Worm (Caenorhabditis elegans) whole organism, L4 larva: ENCODE measurements around the gene mboa-3.

ENCODE experiments used
- D1046.2 ChIP-seq: fragments of 200-800 bp; sonication (Bioruptor generic); IDR thresholded peaks from 2 replicates; pipeline ENCODE4 v1.3.6; 2022; ENCODE audit warnings: missing genetic modification characterization, missing compliant biosample characterization
- F26F4.8 ChIP-seq: fragments of 200-800 bp; sonication (Bioruptor generic); conservative IDR thresholded peaks from 2 replicates; pipeline ENCODE4 v1.3.6; 2022; ENCODE audit warnings: missing genetic modification characterization, missing compliant biosample characterization
- F44E2.7 ChIP-seq: fragments of 200-800 bp; sonication (Bioruptor generic); IDR thresholded peaks from 2 replicates; pipeline ENCODE4 v2.1.2; 2022; ENCODE audit warnings: missing genetic modification characterization, missing compliant biosample characterization
- Y75B8A.6 ChIP-seq: fragments of 200-800 bp; sonication (Bioruptor generic); IDR thresholded peaks from 2 replicates; pipeline ENCODE4 v1.3.6; 2022; ENCODE audit warnings: missing genetic modification reagents, missing genetic modification characterization, missing compliant biosample characterization
- ZK546.5 ChIP-seq, 2 experiments: sonication (generic microtip); optimal IDR thresholded peaks; 2 replicates each; lab custom pipeline; 2017; ENCODE audit warnings: missing biosample characterization in 2 of 2, missing genetic modification characterization in 2 of 2
- aha-1 ChIP-seq: fragments of 150-350 bp; peaks from one replicate; lab custom pipeline; 2014; ENCODE audit warnings: missing biosample characterization, missing genetic modification characterization
- ama-1 ChIP-seq: fragments of 150-350 bp; optimal IDR thresholded peaks from 2 replicates; lab custom pipeline; 2014; ENCODE audit warnings: inconsistent platforms, mixed read lengths
- ceh-20 ChIP-seq: fragments of 200-800 bp; sonication (Bioruptor generic); IDR thresholded peaks from 2 replicates; pipeline ENCODE4 v1.3.6; 2022; ENCODE audit warnings: missing genetic modification reagents, missing genetic modification characterization, missing compliant biosample characterization
- ces-1 ChIP-seq: fragments of 150-350 bp; sonication (generic microtip); optimal IDR thresholded peaks from 4 replicates; lab custom pipeline; 2014; ENCODE audit warnings: missing biosample characterization, missing genetic modification reagents, missing genetic modification characterization
- cey-2 ChIP-seq: sonication (generic microtip); optimal IDR thresholded peaks from 3 replicates; lab custom pipeline; 2017; ENCODE audit warnings: missing genetic modification characterization, mild to moderate bottlenecking, missing compliant biosample characterization, antibody characterized with exemption, borderline replicate concordance; ENCODE audit not compliant: insufficient read depth
- ctbp-1 ChIP-seq: fragments of 200-800 bp; sonication (Bioruptor generic); IDR thresholded peaks from 2 replicates; pipeline ENCODE4 v1.3.6; 2022; ENCODE audit warnings: missing genetic modification reagents, missing genetic modification characterization, missing compliant biosample characterization
- daf-16 ChIP-seq, 3 experiments: sonication (generic microtip); optimal IDR thresholded peaks; 2 replicates each; lab custom pipeline; 2016 to 2017; ENCODE audit warnings: missing genetic modification characterization in 3 of 3, missing genetic modification reagents in 3 of 3, mild to moderate bottlenecking in 2 of 3, missing compliant biosample characterization in 2 of 3, missing biosample characterization in 1 of 3, moderate library complexity in 1 of 3
- daf-8 ChIP-seq: fragments of 200-800 bp; sonication (Bioruptor generic); IDR thresholded peaks from 2 replicates; pipeline ENCODE4 v1.3.6; 2022; ENCODE audit warnings: missing genetic modification characterization, missing compliant biosample characterization
- dmd-6 ChIP-seq: fragments of 200-800 bp; sonication (Bioruptor generic); IDR thresholded peaks from 2 replicates; pipeline ENCODE4 v1.3.6; 2022; ENCODE audit warnings: missing genetic modification reagents, missing genetic modification characterization, missing compliant biosample characterization
- dmd-9 ChIP-seq: fragments of 200-800 bp; sonication (Bioruptor generic); IDR thresholded peaks from 2 replicates; pipeline ENCODE4 v1.3.6; 2022; ENCODE audit warnings: missing genetic modification reagents, missing genetic modification characterization, missing compliant biosample characterization
- dve-1 ChIP-seq: sonication (generic microtip); optimal IDR thresholded peaks from 2 replicates; lab custom pipeline; 2017; ENCODE audit warnings: antibody characterized with exemption, mild to moderate bottlenecking, missing genetic modification characterization, missing compliant biosample characterization; ENCODE audit not compliant: insufficient read depth
- egl-27 ChIP-seq: sonication (generic microtip); optimal IDR thresholded peaks from 3 replicates; lab custom pipeline; 2017; ENCODE audit warnings: missing biosample characterization, missing genetic modification reagents, missing genetic modification characterization
- fkh-10 ChIP-seq: fragments of 150-350 bp; optimal IDR thresholded peaks from 2 replicates; lab custom pipeline; 2014; ENCODE audit warnings: missing biosample characterization, missing genetic modification reagents, missing genetic modification characterization
- hlh-11 ChIP-seq: fragments of 200-800 bp; sonication (Bioruptor generic); optimal IDR thresholded peaks from 2 replicates; lab custom pipeline; 2018; ENCODE audit warnings: mild to moderate bottlenecking, missing genetic modification characterization, missing compliant biosample characterization
- hlh-30 ChIP-seq: sonication (generic microtip); optimal IDR thresholded peaks from 2 replicates; lab custom pipeline; 2017; ENCODE audit warnings: antibody characterized with exemption, mild to moderate bottlenecking, missing genetic modification characterization, missing compliant biosample characterization; ENCODE audit not compliant: insufficient read depth
- hmg-1.1 ChIP-seq: fragments of 200-800 bp; sonication (Bioruptor generic); IDR thresholded peaks from 2 replicates; pipeline ENCODE4 v1.3.6; 2022; ENCODE audit warnings: missing genetic modification reagents, missing genetic modification characterization, missing compliant biosample characterization
- lim-7 ChIP-seq: fragments of 200-800 bp; sonication (Bioruptor generic); IDR thresholded peaks from 2 replicates; pipeline ENCODE4 v1.3.6; 2022; ENCODE audit warnings: missing genetic modification characterization, missing compliant biosample characterization
- lin-1 ChIP-seq: fragments of 200-800 bp; sonication (Bioruptor generic); IDR thresholded peaks from 2 replicates; pipeline ENCODE4 v1.3.6; 2022; ENCODE audit warnings: missing genetic modification reagents, missing genetic modification characterization, missing compliant biosample characterization
- lin-29 ChIP-seq: fragments of 200-800 bp; sonication (Bioruptor generic); IDR thresholded peaks from 2 replicates; pipeline ENCODE4 v1.3.6; 2022; ENCODE audit warnings: missing genetic modification reagents, missing genetic modification characterization, missing compliant biosample characterization
- madf-9 ChIP-seq: fragments of 200-800 bp; sonication (Bioruptor generic); conservative IDR thresholded peaks from 2 replicates; pipeline ENCODE4 v1.3.6; 2022; ENCODE audit warnings: missing genetic modification reagents, missing genetic modification characterization, missing compliant biosample characterization
- mdl-1 ChIP-seq, 2 experiments: fragments of 150-350 bp in 1 of 2; sonication (generic microtip) in 1 of 2; optimal IDR thresholded peaks; 2 replicates each; lab custom pipeline; 2014 to 2017; ENCODE audit warnings: missing biosample characterization in 2 of 2, missing genetic modification characterization in 2 of 2
- mep-1 ChIP-seq: fragments of 150-350 bp; sonication (generic microtip); optimal IDR thresholded peaks from 3 replicates; lab custom pipeline; 2014; ENCODE audit warnings: missing biosample characterization, missing genetic modification characterization
- mes-2 ChIP-seq: sonication (generic microtip); optimal IDR thresholded peaks from 2 replicates; lab custom pipeline; 2016; ENCODE audit warnings: missing genotype, mild to moderate bottlenecking, missing genetic modification characterization, missing compliant biosample characterization; ENCODE audit not compliant: poor library complexity, severe bottlenecking
- mxl-3 ChIP-seq: fragments of 200-800 bp; sonication (Bioruptor generic); optimal IDR thresholded peaks from 2 replicates; lab custom pipeline; 2018; ENCODE audit warnings: mild to moderate bottlenecking, missing genetic modification characterization, missing compliant biosample characterization
- nhr-10 ChIP-seq: fragments of 150-350 bp; optimal IDR thresholded peaks from 2 replicates; lab custom pipeline; 2014; ENCODE audit warnings: missing biosample characterization, missing genetic modification characterization
- nhr-111 ChIP-seq: fragments of 200-800 bp; sonication (Bioruptor generic); optimal IDR thresholded peaks from 2 replicates; lab custom pipeline; 2018; ENCODE audit warnings: mild to moderate bottlenecking, missing genetic modification characterization, missing compliant biosample characterization
- nhr-28 ChIP-seq: fragments of 150-350 bp; optimal IDR thresholded peaks from 2 replicates; lab custom pipeline; 2014; ENCODE audit warnings: missing biosample characterization, missing genetic modification characterization
- nhr-41 ChIP-seq: fragments of 200-800 bp; sonication (Bioruptor generic); IDR thresholded peaks from 2 replicates; pipeline ENCODE4 v1.3.6; 2022; ENCODE audit warnings: missing genetic modification reagents, missing genetic modification characterization, missing compliant biosample characterization
- pha-4 ChIP-seq, 2 experiments: fragments of 150-350 bp in 1 of 2; fragments of 200-800 bp in 1 of 2; sonication (Bioruptor generic) in 1 of 2; IDR thresholded peaks in 1 of 2; optimal IDR thresholded peaks in 1 of 2; 2 replicates each; pipeline versions ENCODE4 v1.3.6 to Lab custom; 2014 to 2022; ENCODE audit warnings: missing genetic modification characterization in 2 of 2, missing genetic modification reagents in 2 of 2, missing biosample characterization in 1 of 2, missing compliant biosample characterization in 1 of 2
- php-3 ChIP-seq: fragments of 200-800 bp; sonication (Bioruptor generic); IDR thresholded peaks from 2 replicates; pipeline ENCODE4 v1.3.6; 2022; ENCODE audit warnings: missing genetic modification reagents, missing genetic modification characterization, missing compliant biosample characterization
- pqm-1 ChIP-seq: sonication (generic microtip); optimal IDR thresholded peaks from 2 replicates; lab custom pipeline; 2017; ENCODE audit warnings: missing biosample characterization, missing genetic modification characterization
- rbr-2 ChIP-seq: sonication (generic microtip); optimal IDR thresholded peaks from 2 replicates; lab custom pipeline; 2016; ENCODE audit warnings: missing genotype, missing genetic modification characterization, missing compliant biosample characterization
- spr-3 ChIP-seq: fragments of 200-800 bp; sonication (Bioruptor generic); optimal IDR thresholded peaks from 2 replicates; lab custom pipeline; 2018; ENCODE audit warnings: mild to moderate bottlenecking, missing genetic modification characterization, missing compliant biosample characterization
- tra-1 ChIP-seq: fragments of 200-800 bp; sonication (Bioruptor generic); IDR thresholded peaks from 2 replicates; pipeline ENCODE4 v1.3.6; 2022; ENCODE audit warnings: missing genetic modification reagents, missing genetic modification characterization, missing compliant biosample characterization
- unc-62 ChIP-seq, 3 experiments: fragments of 150-350 bp in 1 of 3; sonication (generic microtip); optimal IDR thresholded peaks in 2 of 3; peaks in 1 of 3; 1 replicate in 1 of 3; 2 replicates in 2 of 3; lab custom pipeline; 2014 to 2017; ENCODE audit warnings: missing biosample characterization in 3 of 3, missing genetic modification characterization in 3 of 3, missing genetic modification reagents in 3 of 3, missing genotype in 1 of 3
- zag-1 ChIP-seq: fragments of 150-350 bp; optimal IDR thresholded peaks from 2 replicates; lab custom pipeline; 2014; ENCODE audit warnings: missing biosample characterization, missing genetic modification characterization
- zfp-3 ChIP-seq: fragments of 200-800 bp; sonication (Bioruptor generic); conservative IDR thresholded peaks from 2 replicates; pipeline ENCODE4 v1.3.6; 2022; ENCODE audit warnings: missing genetic modification reagents, missing genetic modification characterization, missing compliant biosample characterization
- ztf-7 ChIP-seq: fragments of 150-350 bp; optimal IDR thresholded peaks from 2 replicates; lab custom pipeline; 2014; ENCODE audit warnings: missing biosample characterization, missing genetic modification characterization

The mboa-3 gene

DNA sequence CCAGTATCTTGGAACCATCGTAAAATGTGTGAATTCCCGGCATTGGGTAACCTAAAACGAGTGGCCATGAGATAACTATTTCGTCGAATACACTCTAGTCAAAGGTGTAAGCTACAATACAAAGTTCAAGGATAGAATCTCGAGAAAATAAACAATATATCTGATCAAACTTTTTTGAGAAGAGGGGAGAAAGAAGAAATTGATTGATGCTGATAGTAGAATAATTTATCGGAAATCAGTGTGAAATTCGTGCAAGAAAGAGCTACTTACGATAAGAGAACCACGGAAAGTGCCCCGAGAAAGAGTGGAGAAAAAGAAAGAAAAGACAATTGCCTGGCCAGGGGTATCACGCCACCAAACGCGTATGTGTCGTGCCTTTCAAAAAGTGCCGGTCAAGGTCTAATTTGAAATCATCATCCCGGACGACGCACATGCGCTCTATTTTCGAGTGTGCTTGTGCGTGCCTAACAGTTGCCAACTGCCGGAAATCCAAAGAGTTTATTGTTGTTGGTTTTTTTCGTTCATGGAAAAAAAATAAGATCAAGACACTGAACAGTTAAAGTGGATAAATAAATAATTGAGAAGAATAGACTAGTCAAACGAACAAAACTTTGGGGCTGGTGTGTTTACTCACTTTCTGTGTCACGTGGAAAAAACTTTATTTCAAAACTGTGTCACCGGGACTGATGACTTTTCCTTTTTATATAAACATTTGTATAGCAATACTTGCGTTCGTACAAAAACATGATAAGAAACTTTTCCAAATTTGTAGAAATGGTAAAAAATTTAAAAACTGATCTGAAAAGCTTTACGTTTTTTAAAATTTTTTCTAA is at the start of gene mboa-3:
mboa-3 (minus strand) TSS at position 51 of the 833 bp plus-strand sequence.
- TF ChIP-seq ces-1 (GFP tag; lab: Kevin White, UChicago) (no peak), pqm-1 (tag; lab: Kevin White, UChicago) (peak; percentile 17), unc-62 (GFP tag; optimal IDR thresholded peaks at IDR 0.05 in 1 of 2; lab: Kevin White, UChicago) (peak in 1 of 2 experiments; percentile 87), unc-62 (tag; optimal IDR thresholded peaks at IDR 0.05; lab: Kevin White, UChicago) (no peak), mep-1 (tag; lab: Kevin White, UChicago) (peak; percentile 8), daf-16 (GFP tag; optimal IDR thresholded peaks at IDR 0.05; lab: Kevin White, UChicago) (peak in 1 of 2 experiments; percentile 12), daf-16 (tag; optimal IDR thresholded peaks at IDR 0.05; lab: Kevin White, UChicago) (peak; percentile 68), dve-1 (tag; lab: Kevin White, UChicago) (peak; percentile 22), php-3 (GFP tag; lab: Robert Waterston, UW) (no peak), hmg-1.1 (GFP tag; lab: Robert Waterston, UW) (0 out of 2 replicates have a peak, but pooled peaks have one; percentile 10), lin-29 (GFP tag; lab: Robert Waterston, UW) (no peak), mdl-1 (tag; optimal IDR thresholded peaks at IDR 0.05; lab: Kevin White, UChicago) (peak in 1 of 2 experiments; percentile 84), dmd-6 (GFP tag; lab: Robert Waterston, UW) (peak; percentile 76), zag-1 (no peak), hlh-30 (tag; lab: Kevin White, UChicago) (peak; percentile 57), mes-2 (tag; lab: Kevin White, UChicago) (peak; percentile 17), nhr-28 (peak; percentile 51), nhr-10 (no peak), mxl-3 (GFP tag; lab: Kevin White, UChicago) (peak; percentile 64), madf-9 (0 out of 2 replicates have a peak, but pooled peaks have one; percentile 28), nhr-111 (GFP tag; lab: Kevin White, UChicago) (no peak), rbr-2 (tag; lab: Kevin White, UChicago) (no peak), lim-7 (GFP tag; lab: Robert Waterston, UW) (0 out of 2 replicates have a peak, but pooled peaks have one; percentile 5), hlh-11 (tag; lab: Kevin White, UChicago) (peak; percentile 70), aha-1 (peak; percentile 97), cey-2 (tag; lab: Kevin White, UChicago) (no peak), tra-1 (GFP tag; lab: Robert Waterston, UW) (0 out of 2 replicates have a peak, but pooled peaks have one; percentile 22), ztf-7 (no peak), ceh-20 (0 out of 2 replicates have a peak, but pooled peaks have one; percentile 15), pha-4 (GFP tag; IDR thresholded peaks at IDR 0.05; lab: Robert Waterston, UW) (peak; percentile 14; the same call in 1 of the 2 replicates), pha-4 (tag; optimal IDR thresholded peaks at IDR 0.05; lab: Kevin White, UChicago) (peak; percentile 52)

DNA sequence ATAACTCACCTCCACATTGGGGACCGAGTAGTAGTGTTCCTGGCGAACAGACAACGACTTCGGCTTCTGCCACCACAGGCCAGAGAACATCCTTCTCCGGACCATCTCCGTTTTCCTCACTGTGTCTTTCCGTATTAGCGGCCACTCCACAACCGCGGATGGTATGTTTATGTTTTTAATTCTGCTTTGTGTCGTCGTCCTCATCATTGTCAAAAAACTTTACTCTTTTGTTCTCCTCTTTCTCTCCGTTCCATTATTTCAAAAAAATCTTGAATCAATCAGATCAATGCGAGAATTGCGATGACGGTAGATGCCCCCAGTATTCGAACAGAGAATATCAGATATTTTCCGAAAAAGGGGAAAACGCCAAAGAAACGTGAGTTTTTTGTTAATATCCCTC is 44.8 kb upstream of the mboa-3 start, which contains the start of gene mec-2:
mec-2 (plus strand) TSS at position 301 of the 400 bp plus-strand sequence.
- TF ChIP-seq hmg-1.1 (GFP tag; lab: Robert Waterston, UW) (no peak), ama-1 (lab: Kevin White, UChicago) (no peak), F44E2.7 (GFP tag; lab: Robert Waterston, UW) (no peak), Y75B8A.6 (GFP tag; lab: Robert Waterston, UW) (no peak)

DNA sequence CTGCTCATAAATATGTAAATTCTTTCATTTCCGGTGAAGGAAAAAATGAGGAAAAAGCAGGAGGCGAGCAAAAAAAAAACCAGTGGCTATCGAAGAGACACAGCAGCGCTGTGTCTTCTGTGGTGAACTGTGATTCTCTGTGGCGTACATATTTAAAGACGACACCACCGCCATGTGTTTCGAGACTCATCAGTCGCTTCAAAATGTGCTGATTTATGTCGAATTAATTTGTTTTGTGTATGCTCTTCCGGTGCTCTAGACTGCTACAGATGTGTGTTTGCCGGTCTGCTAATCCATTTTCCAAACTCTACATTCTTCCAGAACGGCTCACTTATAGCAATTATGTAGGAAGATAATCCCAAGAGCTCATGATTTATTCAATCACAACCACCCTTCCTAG is 42.9 kb upstream of the mboa-3 start:
- TF ChIP-seq egl-27 (tag; lab: Kevin White, UChicago), result no peak
- no peak for TF ChIP-seq hlh-11 (tag; lab: Kevin White, UChicago)
- TF ChIP-seq nhr-41 (GFP tag; lab: Robert Waterston, UW), result no peak
- no peak for TF ChIP-seq D1046.2 (GFP tag; lab: Robert Waterston, UW)
- no peak for TF ChIP-seq dmd-9 (GFP tag; lab: Robert Waterston, UW)
- no peak for TF ChIP-seq F26F4.8 (GFP tag; lab: Robert Waterston, UW)
- no peak for TF ChIP-seq dve-1 (tag; lab: Kevin White, UChicago)
- TF ChIP-seq zfp-3 (GFP tag; lab: Robert Waterston, UW), result no peak
- TF ChIP-seq zag-1, result no peak
- TF ChIP-seq lin-1 (GFP tag; lab: Robert Waterston, UW), result no peak
- TF ChIP-seq hmg-1.1 (GFP tag; lab: Robert Waterston, UW), result no peak
- TF ChIP-seq fkh-10 (GFP tag; lab: Kevin White, UChicago), result no peak
- no peak for TF ChIP-seq spr-3
- no peak for TF ChIP-seq ZK546.5 (tag; optimal IDR thresholded peaks at IDR 0.05; lab: Kevin White, UChicago)
- no peak for TF ChIP-seq daf-16 (GFP tag; optimal IDR thresholded peaks at IDR 0.05; lab: Kevin White, UChicago)
- no peak for TF ChIP-seq daf-16 (tag; optimal IDR thresholded peaks at IDR 0.05; lab: Kevin White, UChicago)
- TF ChIP-seq ctbp-1, result no peak
- no peak for TF ChIP-seq daf-8 (GFP tag; lab: Robert Waterston, UW)
- TF ChIP-seq pqm-1 (tag; lab: Kevin White, UChicago), result no peak
